Fruit fly (Drosophila melanogaster) whole organism, embryonic: Measurements from ENCODE around the gene CG15553.

ENCODE experiments used
- Bdp1 ChIP-seq: fragments of 200-800 bp; sonication (Bioruptor generic); optimal IDR thresholded peaks from 3 replicates; lab custom pipeline; 2016; ENCODE audit warnings: missing biosample characterization, missing genetic modification characterization
- C15 ChIP-seq: fragments of 200-800 bp; sonication (Bioruptor generic); IDR thresholded peaks from 3 replicates; pipeline ENCODE4 v1.3.6; 2022; ENCODE audit warnings: missing biosample characterization, missing genetic modification characterization
- CG11695 ChIP-seq: fragments of 200-800 bp; sonication (Bioruptor generic); IDR thresholded peaks from 3 replicates; pipeline ENCODE4 v1.3.6; 2022; ENCODE audit warnings: missing biosample characterization, missing genetic modification characterization
- CG11696 ChIP-seq: fragments of 200-800 bp; sonication (Bioruptor generic); IDR thresholded peaks from 2 replicates; pipeline ENCODE4 v1.3.6; 2022; ENCODE audit warnings: missing biosample characterization, missing genetic modification characterization
- CG12071 ChIP-seq: fragments of 200-800 bp; sonication (Bioruptor generic); optimal IDR thresholded peaks from 3 replicates; lab custom pipeline; 2018; ENCODE audit warnings: missing biosample characterization, mild to moderate bottlenecking, missing genetic modification characterization
- CG12659 ChIP-seq: fragments of 200-800 bp; sonication (Bioruptor generic); optimal IDR thresholded peaks from 3 replicates; lab custom pipeline; 2017; ENCODE audit warnings: mild to moderate bottlenecking, missing biosample characterization, missing genetic modification reagents, missing genetic modification characterization
- CG15011 ChIP-seq: fragments of 200-800 bp; sonication (Bioruptor generic); optimal IDR thresholded peaks from 3 replicates; lab custom pipeline; 2018; ENCODE audit warnings: missing biosample characterization, mild to moderate bottlenecking, missing genetic modification characterization
- CG1602 ChIP-seq: fragments of 200-800 bp; sonication (Bioruptor generic); optimal IDR thresholded peaks from 3 replicates; lab custom pipeline; 2016; ENCODE audit warnings: missing biosample characterization, missing genetic modification characterization
- CG17359 ChIP-seq: fragments of 200-800 bp; sonication (Bioruptor generic); optimal IDR thresholded peaks from 3 replicates; lab custom pipeline; 2018; ENCODE audit warnings: missing biosample characterization, mild to moderate bottlenecking, missing genetic modification characterization, moderate library complexity
- CG17568 ChIP-seq: fragments of 200-800 bp; sonication (Bioruptor generic); optimal IDR thresholded peaks from 2 replicates; lab custom pipeline; 2018; ENCODE audit warnings: missing biosample characterization, mild to moderate bottlenecking, missing genetic modification characterization, moderate library complexity
- CG17912 ChIP-seq: fragments of 200-800 bp; sonication (Bioruptor generic); optimal IDR thresholded peaks from 2 replicates; lab custom pipeline; 2018; ENCODE audit warnings: missing biosample characterization, mild to moderate bottlenecking, missing genetic modification characterization
- CG18011 ChIP-seq: fragments of 200-800 bp; sonication (Bioruptor generic); optimal IDR thresholded peaks from 2 replicates; lab custom pipeline; 2017; ENCODE audit warnings: missing biosample characterization, missing genetic modification characterization, mild to moderate bottlenecking, moderate library complexity, missing genotype
- CG18599 ChIP-seq: fragments of 200-800 bp; sonication (Bioruptor generic); optimal IDR thresholded peaks from 3 replicates; lab custom pipeline; 2017; ENCODE audit warnings: missing biosample characterization, missing genetic modification characterization, mild to moderate bottlenecking, moderate library complexity, missing genetic modification reagents
- CG2129 ChIP-seq: fragments of 200-800 bp; sonication (Bioruptor generic); IDR thresholded peaks from 2 replicates; pipeline ENCODE4 v1.3.6; 2022; ENCODE audit warnings: missing biosample characterization, missing genetic modification characterization; ENCODE audit not compliant: partially characterized antibody
- CG2678 ChIP-seq: fragments of 200-800 bp; sonication (Bioruptor generic); optimal IDR thresholded peaks from 3 replicates; lab custom pipeline; 2019; ENCODE audit warnings: missing biosample characterization, mild to moderate bottlenecking, missing genetic modification characterization, moderate library complexity
- CG3065 ChIP-seq: fragments of 200-800 bp; sonication (Bioruptor generic); optimal IDR thresholded peaks from 2 replicates; lab custom pipeline; 2016; ENCODE audit warnings: missing biosample characterization, missing genetic modification characterization
- CG31224 ChIP-seq: fragments of 200-800 bp; sonication (Bioruptor generic); IDR thresholded peaks from 2 replicates; pipeline ENCODE4 v1.3.6; 2022; ENCODE audit warnings: missing biosample characterization, missing genetic modification characterization
- CG33213 ChIP-seq: fragments of 200-800 bp; sonication (Bioruptor generic); optimal IDR thresholded peaks from 3 replicates; lab custom pipeline; 2016; ENCODE audit warnings: missing biosample characterization, missing genetic modification characterization
- CG43689 ChIP-seq: fragments of 200-800 bp; sonication (Bioruptor generic); IDR thresholded peaks from 2 replicates; pipeline ENCODE4 v1.3.6; 2022; ENCODE audit warnings: missing biosample characterization, missing genetic modification characterization
- CG4617 ChIP-seq: fragments of 200-800 bp; sonication (Bioruptor generic); optimal IDR thresholded peaks from 3 replicates; lab custom pipeline; 2016; ENCODE audit warnings: missing biosample characterization, missing genetic modification characterization, borderline replicate concordance
- CG5245 ChIP-seq: fragments of 200-800 bp; sonication (Bioruptor generic); optimal IDR thresholded peaks from 3 replicates; lab custom pipeline; 2016; ENCODE audit warnings: missing biosample characterization, missing genetic modification characterization
- E2f2 ChIP-seq: fragments of 200-800 bp; sonication (Bioruptor generic); IDR thresholded peaks from 2 replicates; pipeline ENCODE4 v1.3.6; 2022; ENCODE audit warnings: missing biosample characterization, missing genetic modification characterization
- Hmr ChIP-seq: fragments of 200-800 bp; sonication (Bioruptor generic); optimal IDR thresholded peaks from 3 replicates; lab custom pipeline; 2017; ENCODE audit warnings: mild to moderate bottlenecking, missing biosample characterization, missing genetic modification reagents, missing genetic modification characterization
- Hr3 ChIP-seq: fragments of 200-800 bp; sonication (Bioruptor generic); optimal IDR thresholded peaks from 3 replicates; lab custom pipeline; 2016; ENCODE audit warnings: missing biosample characterization, missing genetic modification characterization
- Lpt ChIP-seq: fragments of >200 bp; optimal IDR thresholded peaks from 2 replicates; lab custom pipeline; 2018; ENCODE audit warnings: missing biosample characterization, missing genetic modification characterization
- MESR4 ChIP-seq: fragments of 200-800 bp; sonication (Bioruptor generic); optimal IDR thresholded peaks from 2 replicates; lab custom pipeline; 2018; ENCODE audit warnings: missing biosample characterization, mild to moderate bottlenecking, missing genetic modification characterization, moderate library complexity
- Neu2 ChIP-seq: fragments of 200-800 bp; sonication (Bioruptor generic); optimal IDR thresholded peaks from 3 replicates; lab custom pipeline; 2016; ENCODE audit warnings: missing biosample characterization, missing genetic modification characterization, borderline replicate concordance
- Pdp1 ChIP-seq, 2 experiments: fragments of 200-800 bp; sonication (Bioruptor generic); optimal IDR thresholded peaks; 3 replicates each; lab custom pipeline; 2016; ENCODE audit warnings: missing biosample characterization in 2 of 2, missing genetic modification characterization in 2 of 2, mild to moderate bottlenecking in 1 of 2, moderate library complexity in 1 of 2
- Sox102F ChIP-seq: fragments of 200-800 bp; sonication (Bioruptor generic); optimal IDR thresholded peaks from 2 replicates; lab custom pipeline; 2018; ENCODE audit warnings: missing biosample characterization, mild to moderate bottlenecking, missing genetic modification characterization, moderate library complexity
- Spps ChIP-seq: fragments of 200-800 bp; sonication (Bioruptor generic); optimal IDR thresholded peaks from 2 replicates; lab custom pipeline; 2018; ENCODE audit warnings: missing biosample characterization, mild to moderate bottlenecking, missing genetic modification characterization
- Tbp ChIP-seq: fragments of >200 bp; optimal IDR thresholded peaks from 2 replicates; lab custom pipeline; 2018; ENCODE audit warnings: missing biosample characterization, missing genetic modification characterization
- az2 ChIP-seq: fragments of 200-800 bp; sonication (Bioruptor generic); optimal IDR thresholded peaks from 3 replicates; lab custom pipeline; 2016; ENCODE audit warnings: missing biosample characterization, missing genetic modification characterization
- bab2 ChIP-seq: fragments of 200-800 bp; sonication (Bioruptor generic); optimal IDR thresholded peaks from 2 replicates; lab custom pipeline; 2016; ENCODE audit warnings: missing biosample characterization, missing genetic modification characterization
- croc ChIP-seq: fragments of 200-800 bp; sonication (Bioruptor generic); conservative IDR thresholded peaks from 3 replicates; pipeline ENCODE4 v1.3.6; 2022; ENCODE audit warnings: missing biosample characterization, missing genetic modification characterization
- da ChIP-seq: fragments of 200-800 bp; sonication (Bioruptor generic); optimal IDR thresholded peaks from 2 replicates; lab custom pipeline; 2016; ENCODE audit warnings: missing biosample characterization, missing genetic modification characterization
- dati ChIP-seq: fragments of 200-800 bp; sonication (Bioruptor generic); IDR thresholded peaks from 2 replicates; pipeline ENCODE4 v1.3.6; 2022; ENCODE audit warnings: missing biosample characterization, missing genetic modification characterization
- disco-r ChIP-seq: fragments of 200-800 bp; sonication (Bioruptor generic); optimal IDR thresholded peaks from 2 replicates; lab custom pipeline; 2016; ENCODE audit warnings: missing biosample characterization, missing genetic modification characterization
- ewg ChIP-seq: fragments of 200-800 bp; sonication (Bioruptor generic); optimal IDR thresholded peaks from 3 replicates; lab custom pipeline; 2017; ENCODE audit warnings: mild to moderate bottlenecking, missing biosample characterization, missing genetic modification reagents, missing genetic modification characterization
- gsb-n ChIP-seq: fragments of 200-800 bp; sonication (Bioruptor generic); optimal IDR thresholded peaks from 3 replicates; lab custom pipeline; 2018; ENCODE audit warnings: missing biosample characterization, mild to moderate bottlenecking, missing genetic modification characterization
- ham ChIP-seq: fragments of 200-800 bp; sonication (Bioruptor generic); IDR thresholded peaks from 2 replicates; pipeline ENCODE4 v1.3.6; 2022; ENCODE audit warnings: missing biosample characterization, missing genetic modification characterization
- ind ChIP-seq: fragments of 200-800 bp; sonication (Bioruptor generic); optimal IDR thresholded peaks from 3 replicates; lab custom pipeline; 2016; ENCODE audit warnings: missing biosample characterization, missing genetic modification characterization
- kay ChIP-seq: fragments of 200-800 bp; sonication (Bioruptor generic); optimal IDR thresholded peaks from 2 replicates; lab custom pipeline; 2016; ENCODE audit warnings: missing biosample characterization, missing genetic modification characterization
- kni ChIP-seq: fragments of 200-800 bp; sonication (Bioruptor generic); optimal IDR thresholded peaks from 3 replicates; lab custom pipeline; 2017; ENCODE audit warnings: mild to moderate bottlenecking, missing biosample characterization, missing genetic modification reagents, missing genetic modification characterization
- maf-S ChIP-seq: fragments of 200-800 bp; sonication (Bioruptor generic); optimal IDR thresholded peaks from 2 replicates; lab custom pipeline; 2016; ENCODE audit warnings: missing biosample characterization, missing genetic modification characterization
- nerfin-2 ChIP-seq: fragments of 200-800 bp; sonication (Bioruptor generic); IDR thresholded peaks from 2 replicates; pipeline ENCODE4 v1.3.6; 2022; ENCODE audit warnings: missing biosample characterization, missing genetic modification characterization; ENCODE audit not compliant: partially characterized antibody
- pum ChIP-seq: fragments of 200-800 bp; sonication (Bioruptor generic); optimal IDR thresholded peaks from 2 replicates; lab custom pipeline; 2016; ENCODE audit warnings: missing biosample characterization, missing genetic modification characterization
- tgo ChIP-seq: fragments of 200-800 bp; sonication (Bioruptor generic); IDR thresholded peaks from 3 replicates; pipeline ENCODE4 v1.3.6; 2022; ENCODE audit warnings: missing biosample characterization, missing genetic modification characterization
- vnd ChIP-seq: fragments of 200-800 bp; sonication (Bioruptor generic); IDR thresholded peaks from 3 replicates; pipeline ENCODE4 v1.3.6; 2022; ENCODE audit warnings: missing biosample characterization, missing genetic modification characterization; ENCODE audit not compliant: partially characterized antibody

CG15553 gene

DNA sequence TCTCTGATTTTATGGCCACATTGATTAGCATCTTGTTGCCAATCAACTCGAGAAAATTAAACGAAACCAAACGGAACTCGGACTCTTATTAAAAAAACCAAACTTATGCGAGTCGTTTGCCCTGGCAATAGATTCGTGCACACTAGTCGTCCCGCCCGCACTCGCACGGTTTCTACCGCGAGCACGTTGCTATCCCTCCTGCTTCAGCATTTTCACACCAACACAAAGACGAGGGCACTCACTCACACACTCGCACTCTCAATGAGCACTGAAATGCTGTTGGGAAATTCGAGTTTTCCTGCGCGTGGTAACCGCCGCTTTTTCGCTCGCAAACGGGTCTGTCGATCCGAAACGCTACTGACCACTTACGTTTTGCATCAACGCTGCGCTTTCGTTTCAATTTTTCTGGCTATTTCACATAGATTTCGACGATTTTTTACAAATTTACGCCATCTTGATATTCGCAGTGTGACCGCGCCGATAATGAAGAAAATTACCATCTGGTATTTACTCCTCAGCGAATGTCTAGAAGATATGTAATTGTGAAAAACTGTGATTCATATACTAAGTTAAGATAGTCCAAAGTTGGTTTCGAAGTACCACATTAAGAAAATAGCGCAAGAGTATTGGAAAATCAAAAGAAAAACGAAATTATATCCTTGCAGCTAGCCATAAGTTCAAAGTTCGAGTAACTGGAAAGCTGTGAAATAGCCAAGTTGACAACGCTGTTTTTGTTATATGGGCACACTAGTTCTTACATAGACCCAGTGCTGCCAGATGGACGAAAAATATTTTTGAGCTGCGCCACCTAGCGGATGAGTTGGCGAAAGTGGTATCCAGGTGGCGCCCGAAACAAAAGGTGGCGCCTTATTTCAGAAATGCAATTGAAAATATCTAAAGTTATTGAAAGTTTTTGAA lies 40.0 kb downstream of the CG15553 start, which contains the start of gene dco (continued):
- no peak for TF ChIP-seq kni (GFP tag; lab: Kevin White, UChicago)
- TF ChIP-seq CG31224 = peak; percentile 10; the same call in 1 of the 2 replicates
- peak; percentile 96 for TF ChIP-seq CG33213 (GFP tag; lab: Kevin White, UChicago)
- TF ChIP-seq CG17568 = no peak
- peak; percentile 27 for TF ChIP-seq CG2678 (tag; lab: Kevin White, UChicago)
- TF ChIP-seq CG18011 (GFP tag; lab: Kevin White, UChicago) = no peak
- TF ChIP-seq Lpt (GFP tag; lab: Kevin White, UChicago) = no peak
- peak; percentile 94 for TF ChIP-seq CG5245 (GFP tag; lab: Kevin White, UChicago)
- no peak for TF ChIP-seq C15 (GFP tag; lab: Robert Waterston, UW)
- no peak for TF ChIP-seq vnd (GFP tag; lab: Robert Waterston, UW)
- TF ChIP-seq pum = peak; percentile 91
- peak; percentile 84 for TF ChIP-seq CG17359 (tag; lab: Kevin White, UChicago)
- TF ChIP-seq az2 (GFP tag; lab: Kevin White, UChicago) = peak; percentile 79
- peak; percentile 46 for TF ChIP-seq Bdp1 (GFP tag; lab: Kevin White, UChicago)
- peak; percentile 68 for TF ChIP-seq CG1602 (GFP tag; lab: Kevin White, UChicago)
- TF ChIP-seq CG12071 = no peak
- peak; percentile 57 for TF ChIP-seq CG3065 (GFP tag; lab: Kevin White, UChicago)
- TF ChIP-seq MESR4 (GFP tag; lab: Kevin White, UChicago) = peak; percentile 97
- peak; percentile 58 for TF ChIP-seq CG12659 (GFP tag; lab: Kevin White, UChicago)
- TF ChIP-seq Sox102F (GFP tag; lab: Kevin White, UChicago) = peak; percentile 63
- TF ChIP-seq CG43689 = no peak
- no peak for TF ChIP-seq maf-S (GFP tag; lab: Kevin White, UChicago)
- peak; percentile 56 for TF ChIP-seq CG18599 (GFP tag; lab: Kevin White, UChicago)
- TF ChIP-seq ind (GFP tag; lab: Kevin White, UChicago) = peak; percentile 85
- peak; percentile 35 for TF ChIP-seq CG4617
- TF ChIP-seq bab2 (GFP tag; lab: Kevin White, UChicago) = peak; percentile 92
- no peak for TF ChIP-seq gsb-n (tag; lab: Kevin White, UChicago)
- no peak for TF ChIP-seq CG11696 (GFP tag; lab: Robert Waterston, UW)
- TF ChIP-seq ewg (GFP tag; lab: Kevin White, UChicago) = peak; percentile 70
- peak; percentile 81 to 87 for TF ChIP-seq Pdp1 (GFP tag; optimal IDR thresholded peaks at IDR 0.05; lab: Kevin White, UChicago)
- no peak for TF ChIP-seq ham (GFP tag; lab: Robert Waterston, UW)
- TF ChIP-seq kay = peak; percentile 68
- peak; percentile 45 for TF ChIP-seq da (GFP tag; lab: Kevin White, UChicago)
- TF ChIP-seq Spps = peak; percentile 2
- TF ChIP-seq dati = peak; percentile 46; the same call in 1 of the 2 replicates
- 0 out of 2 replicates have a peak, but pooled peaks have one; percentile 27 for TF ChIP-seq nerfin-2 (GFP tag; lab: Robert Waterston, UW)
- peak; percentile 54; the same call in 2 of the 3 replicates for TF ChIP-seq croc (GFP tag; lab: Robert Waterston, UW)
- peak; percentile 73 for TF ChIP-seq Hr3 (GFP tag; lab: Kevin White, UChicago)
- TF ChIP-seq CG2129 = no peak
- TF ChIP-seq disco-r (GFP tag; lab: Kevin White, UChicago) = peak; percentile 65
- peak; percentile 80 for TF ChIP-seq tgo (GFP tag; lab: Robert Waterston, UW)
- peak; percentile 66 for TF ChIP-seq CG17912 (GFP tag; lab: Kevin White, UChicago)
- peak; percentile 25 for TF ChIP-seq Neu2 (GFP tag; lab: Kevin White, UChicago)
- no peak for TF ChIP-seq CG15011
- 0 out of 3 replicates have a peak, but pooled peaks have one; percentile 19 for TF ChIP-seq CG11695 (GFP tag; lab: Robert Waterston, UW)
- TF ChIP-seq Tbp (GFP tag; lab: Kevin White, UChicago) = no peak
- peak; percentile 54 for TF ChIP-seq E2f2 (GFP tag; lab: Robert Waterston, UW)
- peak; percentile 83 for TF ChIP-seq Hmr (GFP tag; lab: Kevin White, UChicago)
